Worm (Caenorhabditis elegans) whole organism, early embryonic: ENCODE measurements around the gene irg-1.

Source experiments
- aly-1 ChIP-seq: sonication (generic microtip); optimal IDR thresholded peaks from 2 replicates; lab custom pipeline; 2016; ENCODE audit warnings: missing genetic modification characterization, missing compliant biosample characterization
- ama-1 ChIP-seq: fragments of 150-350 bp; optimal IDR thresholded peaks from 2 replicates; lab custom pipeline; 2014
- ceh-36 ChIP-seq: sonication (generic microtip); optimal IDR thresholded peaks from 2 replicates; lab custom pipeline; 2016; ENCODE audit warnings: missing genetic modification characterization, inconsistent platforms, missing compliant biosample characterization
- flt-1 ChIP-seq: fragments of 200-800 bp; sonication (Bioruptor generic); IDR thresholded peaks from 2 replicates; pipeline ENCODE4 v1.3.6; 2022; ENCODE audit warnings: missing genetic modification characterization, missing compliant biosample characterization
- hnd-1 ChIP-seq: sonication (generic microtip); optimal IDR thresholded peaks from 2 replicates; lab custom pipeline; 2016; ENCODE audit warnings: missing genetic modification characterization, missing compliant biosample characterization
- pes-1 ChIP-seq: fragments of 200-800 bp; sonication (Bioruptor generic); IDR thresholded peaks from 2 replicates; pipeline ENCODE4 v1.3.6; 2022; ENCODE audit warnings: missing genetic modification reagents, missing genetic modification characterization, missing compliant biosample characterization
- tbx-37 ChIP-seq: fragments of 200-800 bp; sonication (Bioruptor generic); conservative IDR thresholded peaks from 2 replicates; pipeline ENCODE4 v1.3.6; 2022; ENCODE audit warnings: missing genetic modification reagents, missing genetic modification characterization, missing compliant biosample characterization

ce11 chrV:3551765-3552164 lies 28.4 kb downstream of the irg-1 start, which contains the start of gene grl-28:
- no peak for TF ChIP-seq flt-1
- TF ChIP-seq pes-1, result no peak
- no peak for TF ChIP-seq ama-1 (lab: Kevin White, UChicago)
- no peak for TF ChIP-seq aly-1
- TF ChIP-seq hnd-1 (tag; lab: Kevin White, UChicago), result no peak
- no peak for TF ChIP-seq ceh-36 (tag; lab: Kevin White, UChicago)
- no peak for TF ChIP-seq tbx-37 (GFP tag; lab: Robert Waterston, UW)
